Worm (Caenorhabditis elegans) whole organism, midembryonic: ENCODE measurements around the gene mrpl-44.

ENCODE experiments used
- T22C8.4 ChIP-seq: fragments of 200-800 bp; sonication (Bioruptor generic); IDR thresholded peaks from 2 replicates; pipeline ENCODE4 v1.3.6; 2022; ENCODE audit warnings: missing genetic modification characterization, missing compliant biosample characterization
- cog-1 ChIP-seq: sonication (generic microtip); optimal IDR thresholded peaks from 2 replicates; lab custom pipeline; 2016; ENCODE audit warnings: missing genetic modification characterization, missing compliant biosample characterization
- flt-1 ChIP-seq: fragments of 200-800 bp; sonication (Bioruptor generic); IDR thresholded peaks from 2 replicates; pipeline ENCODE4 v1.3.6; 2022; ENCODE audit warnings: missing genetic modification characterization, missing compliant biosample characterization
- klf-2 ChIP-seq: fragments of 200-800 bp; sonication (Bioruptor generic); conservative IDR thresholded peaks from 2 replicates; pipeline ENCODE4 v1.3.6; 2022; ENCODE audit warnings: missing genetic modification reagents, missing genetic modification characterization, missing compliant biosample characterization
- med-1 ChIP-seq: sonication (generic microtip); optimal IDR thresholded peaks from 2 replicates; lab custom pipeline; 2017; ENCODE audit warnings: missing genetic modification characterization, mild to moderate bottlenecking, missing compliant biosample characterization, antibody characterized with exemption, missing genetic modification reagents; ENCODE audit not compliant: insufficient read depth
- ref-1 ChIP-seq: fragments of 200-800 bp; sonication (Bioruptor generic); conservative IDR thresholded peaks from 2 replicates; pipeline ENCODE4 v1.3.6; 2022; ENCODE audit warnings: missing genetic modification reagents, missing genetic modification characterization, missing compliant biosample characterization
- tab-1 ChIP-seq: fragments of 200-800 bp; sonication (Bioruptor generic); IDR thresholded peaks from 2 replicates; pipeline ENCODE4 v1.3.6; 2022; ENCODE audit warnings: missing genetic modification characterization, missing compliant biosample characterization
- ztf-23 ChIP-seq: fragments of 200-800 bp; sonication (Bioruptor generic); IDR thresholded peaks from 2 replicates; pipeline ENCODE4 v1.3.6; 2022; ENCODE audit warnings: missing genetic modification reagents, missing genetic modification characterization, missing compliant biosample characterization
- ztf-29 ChIP-seq: fragments of 200-800 bp; sonication (Bioruptor generic); IDR thresholded peaks from 2 replicates; pipeline ENCODE4 v1.3.6; 2022; ENCODE audit warnings: missing genetic modification reagents, missing genetic modification characterization, missing compliant biosample characterization

DNA sequence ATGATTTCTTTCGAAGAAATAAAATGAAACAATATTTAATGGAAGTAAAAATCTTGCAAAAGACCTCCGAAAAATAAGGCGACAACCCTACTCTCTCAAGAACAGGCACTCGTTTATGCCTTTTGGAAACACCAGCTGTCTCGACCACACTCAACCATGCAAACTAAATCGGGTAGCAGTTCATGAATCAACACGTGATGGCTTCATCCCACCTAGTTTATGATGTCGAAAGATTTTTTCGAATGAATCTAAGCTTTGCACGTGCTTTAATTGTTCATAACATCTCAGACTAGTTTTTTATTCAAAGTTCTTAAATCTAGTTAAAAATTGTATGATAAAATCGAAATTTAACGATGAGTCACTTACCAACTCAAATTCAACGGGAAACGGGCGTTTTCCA, 35.9 kb downstream of the mrpl-44 start:
- no peak for TF ChIP-seq cog-1
- no peak for TF ChIP-seq ztf-23 (GFP tag; lab: Robert Waterston, UW)
- TF ChIP-seq med-1 (GFP tag; lab: Kevin White, UChicago) = no peak
- no peak for TF ChIP-seq ref-1
- no peak for TF ChIP-seq klf-2 (GFP tag; lab: Robert Waterston, UW)
- no peak for TF ChIP-seq ztf-29 (GFP tag; lab: Robert Waterston, UW)
- no peak for TF ChIP-seq tab-1 (GFP tag; lab: Robert Waterston, UW)
- no peak for TF ChIP-seq flt-1 (GFP tag; lab: Robert Waterston, UW)
- TF ChIP-seq T22C8.4 (GFP tag; lab: Robert Waterston, UW) = no peak
